Fruit fly (Drosophila melanogaster) whole organism: ENCODE data around the gene Alh.

Experiments
- CG8478 ChIP-seq: fragments of >200 bp; optimal IDR thresholded peaks from 2 replicates; lab custom pipeline; 2018; ENCODE audit warnings: inconsistent platforms
- Dll ChIP-seq: fragments of >200 bp; optimal IDR thresholded peaks from 2 replicates; lab custom pipeline; 2017
- EcR ChIP-seq, 2 experiments: fragments of >200 bp; optimal IDR thresholded peaks; 2 replicates each; lab custom pipeline; 2017; ENCODE audit warnings: missing biosample characterization in 2 of 2, missing genetic modification characterization in 2 of 2, missing genetic modification reagents in 2 of 2
- psq ChIP-seq: fragments of >200 bp; optimal IDR thresholded peaks from 2 replicates; lab custom pipeline; 2017
- usp ChIP-seq: fragments of >200 bp; optimal IDR thresholded peaks from 2 replicates; lab custom pipeline; 2017; ENCODE audit warnings: missing biosample characterization, missing genetic modification characterization, mixed read lengths

dm6 chr3R:7105503-7106164 lies 18.4 kb downstream of the Alh start:
- no peak for TF ChIP-seq usp (GFP tag; lab: Kevin White, UChicago)
- TF ChIP-seq Dll, result no peak
- TF ChIP-seq CG8478 (lab: Kevin White, UChicago), result no peak
- TF ChIP-seq psq (lab: Kevin White, UChicago), result no peak
- TF ChIP-seq EcR (GFP tag; optimal IDR thresholded peaks at IDR 0.05; lab: Kevin White, UChicago), result no peak
